Worm (Caenorhabditis elegans) whole organism, late embryonic: Measurements from ENCODE around the gene rnh-1.2.

Experiments used
- K09A11.1 ChIP-seq: sonication (generic microtip); optimal IDR thresholded peaks from 2 replicates; lab custom pipeline; 2017; ENCODE audit warnings: antibody characterized with exemption, mild to moderate bottlenecking, missing genetic modification characterization, missing compliant biosample characterization; ENCODE audit not compliant: insufficient read depth
- ceh-22 ChIP-seq: sonication (generic microtip); optimal IDR thresholded peaks from 2 replicates; lab custom pipeline; 2017; ENCODE audit warnings: missing biosample characterization, missing genetic modification characterization
- dve-1 ChIP-seq: sonication (generic microtip); optimal IDR thresholded peaks from 2 replicates; lab custom pipeline; 2017; ENCODE audit warnings: antibody characterized with exemption, mild to moderate bottlenecking, missing genetic modification characterization, missing compliant biosample characterization
- ets-4 ChIP-seq: sonication (generic microtip); optimal IDR thresholded peaks from 2 replicates; lab custom pipeline; 2016; ENCODE audit warnings: missing genetic modification characterization, missing compliant biosample characterization
- fax-1 ChIP-seq: sonication (generic microtip); optimal IDR thresholded peaks from 2 replicates; lab custom pipeline; 2016; ENCODE audit warnings: missing genotype, missing genetic modification characterization, missing compliant biosample characterization
- fkh-10 ChIP-seq: fragments of 150-350 bp; optimal IDR thresholded peaks from 2 replicates; lab custom pipeline; 2014; ENCODE audit warnings: missing biosample characterization, missing genetic modification reagents, missing genetic modification characterization
- lin-11 ChIP-seq: fragments of 200-800 bp; sonication (Bioruptor generic); optimal IDR thresholded peaks from 2 replicates; lab custom pipeline; 2018; ENCODE audit warnings: mild to moderate bottlenecking, missing genetic modification characterization, missing compliant biosample characterization
- nhr-11 ChIP-seq: fragments of 150-350 bp; optimal IDR thresholded peaks from 2 replicates; lab custom pipeline; 2014; ENCODE audit warnings: missing biosample characterization, missing genetic modification characterization
- nhr-232 ChIP-seq: sonication (generic microtip); optimal IDR thresholded peaks from 2 replicates; lab custom pipeline; 2016; ENCODE audit warnings: missing genetic modification characterization, missing compliant biosample characterization
- pha-4 ChIP-seq: fragments of 150-350 bp; optimal IDR thresholded peaks from 2 replicates; lab custom pipeline; 2018; ENCODE audit warnings: missing biosample characterization, missing genetic modification reagents, missing genetic modification characterization
- pqm-1 ChIP-seq: sonication (generic microtip); optimal IDR thresholded peaks from 2 replicates; lab custom pipeline; 2016; ENCODE audit warnings: missing genetic modification characterization, missing compliant biosample characterization
- tbx-2 ChIP-seq: sonication (generic microtip); optimal IDR thresholded peaks from 2 replicates; lab custom pipeline; 2016; ENCODE audit warnings: missing genetic modification characterization, missing compliant biosample characterization
- ttx-3 ChIP-seq: sonication (generic microtip); optimal IDR thresholded peaks from 2 replicates; lab custom pipeline; 2016; ENCODE audit warnings: missing genetic modification reagents, missing genetic modification characterization, missing compliant biosample characterization
- ztf-16 ChIP-seq: sonication (generic microtip); optimal IDR thresholded peaks from 2 replicates; lab custom pipeline; 2017; ENCODE audit warnings: missing genetic modification characterization, missing compliant biosample characterization

ce11 chrII:9793197-9793596 lies 48.6 kb downstream of the rnh-1.2 start, which contains the start of gene cyp-13A3:
- TF ChIP-seq ttx-3 (tag; lab: Kevin White, UChicago) (no peak), pqm-1 (tag; lab: Kevin White, UChicago) (no peak), dve-1 (no peak), tbx-2 (tag; lab: Kevin White, UChicago) (no peak), ceh-22 (tag; lab: Kevin White, UChicago) (no peak), ets-4 (tag; lab: Kevin White, UChicago) (no peak), lin-11 (no peak), pha-4 (no peak), fax-1 (tag; lab: Kevin White, UChicago) (no peak), ztf-16 (tag; lab: Kevin White, UChicago) (no peak), K09A11.1 (tag; lab: Kevin White, UChicago) (no peak), fkh-10 (no peak), nhr-232 (tag; lab: Kevin White, UChicago) (no peak), nhr-11 (tag; lab: Kevin White, UChicago) (no peak)
